Fruit fly (Drosophila melanogaster) whole organism, wandering third instar larva: ENCODE measurements around the gene Mcm5.

Source experiments
- Abd-B ChIP-seq: fragments of >200 bp; optimal IDR thresholded peaks from 2 replicates; lab custom pipeline; 2017; ENCODE audit warnings: missing biosample characterization, missing genetic modification characterization
- OdsH ChIP-seq: fragments of 200-800 bp; sonication (Bioruptor generic); optimal IDR thresholded peaks from 2 replicates; lab custom pipeline; 2016; ENCODE audit warnings: missing biosample characterization, mild to moderate bottlenecking, missing genetic modification characterization

- TF ChIP-seq OdsH (GFP tag; lab: Kevin White, UChicago) (no peak), Abd-B (GFP tag; lab: Kevin White, UChicago) (no peak)
These were observed 10.2 kb upstream of the Mcm5 start for dm6 chr3R:10778151-10778550.
